Fruit fly (Drosophila melanogaster) whole organism, embryonic: ENCODE measurements around the gene CG3294.

Experiments
- Abd-B ChIP-seq: fragments of 200-800 bp; sonication (Bioruptor generic); optimal IDR thresholded peaks from 2 replicates; lab custom pipeline; 2018; ENCODE audit warnings: missing biosample characterization, mild to moderate bottlenecking, missing genetic modification characterization, moderate library complexity
- CG10147 ChIP-seq: fragments of 200-800 bp; sonication (Bioruptor generic); optimal IDR thresholded peaks from 2 replicates; lab custom pipeline; 2019; ENCODE audit warnings: missing biosample characterization, mild to moderate bottlenecking, missing genetic modification characterization, moderate library complexity
- CG11504 ChIP-seq: fragments of 200-800 bp; sonication (Bioruptor generic); optimal IDR thresholded peaks from 3 replicates; lab custom pipeline; 2019; ENCODE audit warnings: missing biosample characterization, mild to moderate bottlenecking, missing genetic modification characterization, moderate library complexity
- CG13775 ChIP-seq: fragments of 200-800 bp; sonication (Bioruptor generic); optimal IDR thresholded peaks from 3 replicates; lab custom pipeline; 2017; ENCODE audit warnings: missing biosample characterization, mild to moderate bottlenecking, missing genetic modification characterization
- CG14860 ChIP-seq: fragments of 200-800 bp; sonication (Bioruptor generic); IDR thresholded peaks from 3 replicates; pipeline ENCODE4 v1.3.6; 2022; ENCODE audit warnings: missing biosample characterization, missing genetic modification characterization; ENCODE audit not compliant: partially characterized antibody
- CG1529 ChIP-seq: fragments of 200-800 bp; sonication (Bioruptor generic); optimal IDR thresholded peaks from 3 replicates; lab custom pipeline; 2018; ENCODE audit warnings: missing biosample characterization, missing genetic modification characterization
- CG15514 ChIP-seq: fragments of 200-800 bp; sonication (Bioruptor generic); optimal IDR thresholded peaks from 3 replicates; lab custom pipeline; 2017; ENCODE audit warnings: missing biosample characterization, missing genetic modification characterization, mild to moderate bottlenecking, moderate library complexity, missing genetic modification reagents
- CG17361 ChIP-seq: fragments of 200-800 bp; sonication (Bioruptor generic); IDR thresholded peaks from 3 replicates; pipeline ENCODE4 v1.3.6; 2022; ENCODE audit warnings: missing biosample characterization, missing genetic modification characterization
- CG17385 ChIP-seq: fragments of 200-800 bp; sonication (Bioruptor generic); optimal IDR thresholded peaks from 3 replicates; lab custom pipeline; 2018; ENCODE audit warnings: missing biosample characterization, mild to moderate bottlenecking, missing genetic modification characterization
- CG1792 ChIP-seq: fragments of 200-800 bp; sonication (Bioruptor generic); optimal IDR thresholded peaks from 2 replicates; lab custom pipeline; 2016; ENCODE audit warnings: missing biosample characterization, missing genetic modification characterization
- CG2875 ChIP-seq: fragments of 200-800 bp; sonication (Bioruptor generic); optimal IDR thresholded peaks from 2 replicates; lab custom pipeline; 2017; ENCODE audit warnings: missing biosample characterization, mild to moderate bottlenecking, missing genetic modification characterization, missing genetic modification reagents
- CG4854 ChIP-seq: fragments of 200-800 bp; sonication (Bioruptor generic); optimal IDR thresholded peaks from 2 replicates; lab custom pipeline; 2016; ENCODE audit warnings: missing biosample characterization, missing genetic modification characterization, inconsistent platforms
- CG6175 ChIP-seq: fragments of 200-800 bp; sonication (Bioruptor generic); IDR thresholded peaks from 3 replicates; pipeline ENCODE4 v1.3.6; 2022; ENCODE audit warnings: missing biosample characterization, missing genetic modification characterization
- CG6689 ChIP-seq: fragments of 200-800 bp; sonication (Bioruptor generic); IDR thresholded peaks from 2 replicates; pipeline ENCODE4 v1.3.6; 2022; ENCODE audit warnings: missing biosample characterization, missing genetic modification characterization
- CG8924 ChIP-seq: fragments of 200-800 bp; optimal IDR thresholded peaks from 3 replicates; lab custom pipeline; 2019; ENCODE audit warnings: missing biosample characterization, mild to moderate bottlenecking, missing genetic modification characterization, moderate library complexity
- CG9609 ChIP-seq: fragments of 200-800 bp; sonication (Bioruptor generic); optimal IDR thresholded peaks from 3 replicates; lab custom pipeline; 2016; ENCODE audit warnings: missing biosample characterization, missing genetic modification characterization
- CG9817 ChIP-seq: fragments of 200-800 bp; sonication (Bioruptor generic); optimal IDR thresholded peaks from 2 replicates; lab custom pipeline; 2018; ENCODE audit warnings: missing biosample characterization, mild to moderate bottlenecking, missing genetic modification characterization, moderate library complexity
- D ChIP-seq, 2 experiments: fragments of 200-800 bp in 1 of 2; fragments of >200 bp in 1 of 2; sonication (Bioruptor generic) in 1 of 2; optimal IDR thresholded peaks; 2 replicates in 1 of 2; 3 replicates in 1 of 2; lab custom pipeline; 2017; ENCODE audit warnings: mild to moderate bottlenecking in 1 of 2, missing biosample characterization in 1 of 2, missing genetic modification characterization in 1 of 2, missing genetic modification reagents in 1 of 2
- Dek ChIP-seq: fragments of 200-800 bp; sonication (Bioruptor generic); optimal IDR thresholded peaks from 3 replicates; lab custom pipeline; 2019; ENCODE audit warnings: missing biosample characterization, mild to moderate bottlenecking, missing genetic modification characterization, moderate library complexity
- ERR ChIP-seq: fragments of 200-800 bp; sonication (Bioruptor generic); optimal IDR thresholded peaks from 2 replicates; lab custom pipeline; 2016; ENCODE audit warnings: missing biosample characterization, missing genetic modification characterization
- Hmr ChIP-seq: fragments of 200-800 bp; sonication (Bioruptor generic); optimal IDR thresholded peaks from 3 replicates; lab custom pipeline; 2017; ENCODE audit warnings: mild to moderate bottlenecking, missing biosample characterization, missing genetic modification reagents, missing genetic modification characterization
- Hr78 ChIP-seq, 2 experiments: fragments of 200-800 bp in 1 of 2; fragments of >200 bp in 1 of 2; sonication (Bioruptor generic) in 1 of 2; optimal IDR thresholded peaks; 2 replicates each; lab custom pipeline; 2017 to 2019; ENCODE audit warnings: missing biosample characterization in 2 of 2, missing genetic modification characterization in 2 of 2, mild to moderate bottlenecking in 1 of 2, moderate library complexity in 1 of 2
- MESR4 ChIP-seq: fragments of 200-800 bp; sonication (Bioruptor generic); optimal IDR thresholded peaks from 2 replicates; lab custom pipeline; 2018; ENCODE audit warnings: missing biosample characterization, mild to moderate bottlenecking, missing genetic modification characterization, moderate library complexity
- NC2β ChIP-seq: fragments of 200-800 bp; sonication (Bioruptor generic); optimal IDR thresholded peaks from 2 replicates; lab custom pipeline; 2016; ENCODE audit warnings: missing biosample characterization, missing genetic modification characterization
- Nf-YC ChIP-seq: fragments of 200-800 bp; optimal IDR thresholded peaks from 3 replicates; lab custom pipeline; 2019; ENCODE audit warnings: missing biosample characterization, mild to moderate bottlenecking, missing genetic modification characterization, moderate library complexity
- NfI ChIP-seq: fragments of 200-800 bp; sonication (Bioruptor generic); optimal IDR thresholded peaks from 3 replicates; lab custom pipeline; 2018; ENCODE audit warnings: missing biosample characterization, mild to moderate bottlenecking, missing genetic modification characterization, moderate library complexity
- Sry-δ ChIP-seq: fragments of 200-800 bp; sonication (Bioruptor generic); optimal IDR thresholded peaks from 2 replicates; lab custom pipeline; 2016; ENCODE audit warnings: missing biosample characterization, missing genetic modification characterization
- Ssrp ChIP-seq: fragments of 200-800 bp; sonication (Bioruptor generic); optimal IDR thresholded peaks from 2 replicates; lab custom pipeline; 2018; ENCODE audit warnings: missing biosample characterization, mild to moderate bottlenecking, missing genetic modification characterization, moderate library complexity
- Usf ChIP-seq: fragments of 200-800 bp; sonication (Bioruptor generic); optimal IDR thresholded peaks from 2 replicates; lab custom pipeline; 2017; ENCODE audit warnings: missing genotype, missing biosample characterization, missing genetic modification characterization
- Xbp1 ChIP-seq: fragments of 200-800 bp; sonication (Bioruptor generic); optimal IDR thresholded peaks from 3 replicates; lab custom pipeline; 2016; ENCODE audit warnings: missing biosample characterization, mild to moderate bottlenecking, missing genetic modification characterization
- abd-A ChIP-seq: fragments of 200-800 bp; sonication (Bioruptor generic); optimal IDR thresholded peaks from 3 replicates; lab custom pipeline; 2019; ENCODE audit warnings: missing biosample characterization, mild to moderate bottlenecking, missing genetic modification characterization, moderate library complexity
- ac ChIP-seq: fragments of 200-800 bp; sonication (Bioruptor generic); optimal IDR thresholded peaks from 3 replicates; lab custom pipeline; 2017; ENCODE audit warnings: missing biosample characterization, mild to moderate bottlenecking, missing genetic modification characterization
- btn ChIP-seq: fragments of 200-800 bp; sonication (Bioruptor generic); optimal IDR thresholded peaks from 2 replicates; lab custom pipeline; 2016; ENCODE audit warnings: missing biosample characterization, missing genetic modification characterization
- dmrt11E ChIP-seq: fragments of 200-800 bp; sonication (Bioruptor generic); optimal IDR thresholded peaks from 3 replicates; lab custom pipeline; 2018; ENCODE audit warnings: missing biosample characterization, mild to moderate bottlenecking, missing genetic modification characterization, moderate library complexity
- fd3F ChIP-seq: fragments of 200-800 bp; sonication (Bioruptor generic); optimal IDR thresholded peaks from 2 replicates; lab custom pipeline; 2018; ENCODE audit warnings: missing biosample characterization, mild to moderate bottlenecking, missing genetic modification characterization, moderate library complexity
- gem ChIP-seq: fragments of 200-800 bp; sonication (Bioruptor generic); optimal IDR thresholded peaks from 2 replicates; lab custom pipeline; 2019; ENCODE audit warnings: missing biosample characterization, mild to moderate bottlenecking, missing genetic modification characterization, moderate library complexity
- kah ChIP-seq: fragments of 200-800 bp; sonication (Bioruptor generic); optimal IDR thresholded peaks from 2 replicates; lab custom pipeline; 2018; ENCODE audit warnings: missing biosample characterization, mild to moderate bottlenecking, missing genetic modification characterization
- kay ChIP-seq: fragments of 200-800 bp; sonication (Bioruptor generic); optimal IDR thresholded peaks from 2 replicates; lab custom pipeline; 2016; ENCODE audit warnings: missing biosample characterization, missing genetic modification characterization
- klu ChIP-seq: fragments of 200-800 bp; sonication (Bioruptor generic); IDR thresholded peaks from 2 replicates; pipeline ENCODE4 v1.3.6; 2022; ENCODE audit warnings: missing biosample characterization, missing genetic modification characterization
- oc ChIP-seq: fragments of 200-800 bp; sonication (Bioruptor generic); optimal IDR thresholded peaks from 2 replicates; lab custom pipeline; 2018; ENCODE audit warnings: missing biosample characterization, mild to moderate bottlenecking, missing genetic modification characterization, moderate library complexity
- org-1 ChIP-seq: fragments of 200-800 bp; sonication (Bioruptor generic); optimal IDR thresholded peaks from 2 replicates; lab custom pipeline; 2017; ENCODE audit warnings: missing biosample characterization, missing genetic modification characterization
- otp ChIP-seq: fragments of 200-800 bp; sonication (Bioruptor generic); IDR thresholded peaks from 3 replicates; pipeline ENCODE4, ENCODE4 v1.3.6; 2022; ENCODE audit warnings: missing biosample characterization, missing genetic modification characterization
- pan ChIP-seq, 4 experiments: fragments of >200 bp in 3 of 4; fragments of 200-800 bp in 1 of 4; sonication (Bioruptor generic) in 1 of 4; optimal IDR thresholded peaks in 3 of 4; IDR thresholded peaks in 1 of 4; 2 replicates each; pipeline versions ENCODE4 v1.3.6 to Lab custom; 2017 to 2022; ENCODE audit warnings: missing biosample characterization in 2 of 4, missing genetic modification characterization in 2 of 4, mixed read lengths in 1 of 4
- pum ChIP-seq: fragments of 200-800 bp; sonication (Bioruptor generic); optimal IDR thresholded peaks from 2 replicates; lab custom pipeline; 2016; ENCODE audit warnings: missing biosample characterization, missing genetic modification characterization
- sd ChIP-seq: fragments of 200-800 bp; sonication (Bioruptor generic); optimal IDR thresholded peaks from 3 replicates; lab custom pipeline; 2018; ENCODE audit warnings: missing biosample characterization, mild to moderate bottlenecking, missing genetic modification characterization, moderate library complexity
- so ChIP-seq: fragments of 200-800 bp; sonication (Bioruptor generic); IDR thresholded peaks from 3 replicates; pipeline ENCODE4 v1.3.6; 2022; ENCODE audit warnings: missing biosample characterization, missing genetic modification characterization
- sqz ChIP-seq: fragments of 200-800 bp; sonication (Bioruptor generic); optimal IDR thresholded peaks from 3 replicates; lab custom pipeline; 2018; ENCODE audit warnings: missing biosample characterization, mild to moderate bottlenecking, missing genetic modification characterization
- tgo ChIP-seq: fragments of 200-800 bp; sonication (Bioruptor generic); IDR thresholded peaks from 3 replicates; pipeline ENCODE4 v1.3.6; 2022; ENCODE audit warnings: missing biosample characterization, missing genetic modification characterization
- ttk ChIP-seq: fragments of 200-800 bp; sonication (Bioruptor generic); IDR thresholded peaks from 2 replicates; pipeline ENCODE4 v2.1.2; 2022; ENCODE audit warnings: missing biosample characterization, missing genetic modification characterization

CG3294 gene

dm6 chr2L:4821319-4821717, 27.0 kb downstream of the CG3294 start (continued):
- TF ChIP-seq Usf (GFP tag; lab: Kevin White, UChicago) (no peak), abd-A (tag; lab: Kevin White, UChicago) (no peak), oc (no peak), btn (peak; percentile 5), CG10147 (GFP tag; lab: Kevin White, UChicago) (peak; percentile 71), gem (tag; lab: Kevin White, UChicago) (peak; percentile 82), CG14860 (no peak), MESR4 (GFP tag; lab: Kevin White, UChicago) (no peak), CG8924 (tag; lab: Kevin White, UChicago) (peak; percentile 70), CG11504 (tag; lab: Kevin White, UChicago) (peak; percentile 83), CG15514 (peak; percentile 59), D (optimal IDR thresholded peaks at IDR 0.05; lab: Kevin White, UChicago) (no peak), D (GFP tag; optimal IDR thresholded peaks at IDR 0.05; lab: Kevin White, UChicago) (peak; percentile 60), fd3F (GFP tag; lab: Kevin White, UChicago) (peak; percentile 46), CG9817 (peak; percentile 49), so (peak; percentile 79), klu (GFP tag; lab: Robert Waterston, UW) (no peak), sd (tag; lab: Kevin White, UChicago) (peak; percentile 27), CG9609 (no peak), pum (no peak), CG6689 (GFP tag; lab: Robert Waterston, UW) (peak; percentile 57), CG1529 (peak; percentile 39), Ssrp (peak; percentile 41), Xbp1 (GFP tag; lab: Kevin White, UChicago) (peak; percentile 46), Sry-δ (GFP tag; lab: Kevin White, UChicago) (no peak), Nf-YC (tag; lab: Kevin White, UChicago) (peak; percentile 38), CG13775 (GFP tag; lab: Kevin White, UChicago) (peak; percentile 21), sqz (GFP tag; lab: Kevin White, UChicago) (peak; percentile 50), ERR (GFP tag; lab: Kevin White, UChicago) (peak; percentile 14), Hr78 (GFP tag; optimal IDR thresholded peaks at IDR 0.05; lab: Kevin White, UChicago) (peak in 1 of 2 experiments; percentile 4), CG6175 (GFP tag; lab: Robert Waterston, UW) (no peak), CG4854 (GFP tag; lab: Kevin White, UChicago) (peak; percentile 41), NC2β (GFP tag; lab: Kevin White, UChicago) (no peak), dmrt11E (tag; lab: Kevin White, UChicago) (peak; percentile 18), CG1792 (GFP tag; lab: Kevin White, UChicago) (peak; percentile 39), ttk (GFP tag; lab: Robert Waterston, UW) (peak; percentile 30; the same call in 1 of the 2 replicates), Dek (tag; lab: Kevin White, UChicago) (peak; percentile 71), ac (GFP tag; lab: Kevin White, UChicago) (no peak), CG17385 (GFP tag; lab: Kevin White, UChicago) (peak; percentile 64), pan (optimal IDR thresholded peaks at IDR 0.05; lab: Kevin White, UChicago) (no peak), pan (GFP tag; optimal IDR thresholded peaks at IDR 0.05 in 1 of 2, IDR thresholded peaks at IDR 0.05 in 1 of 2) (peak in 1 of 2 experiments; percentile 66), Abd-B (GFP tag; lab: Kevin White, UChicago) (peak; percentile 51), Hmr (GFP tag; lab: Kevin White, UChicago) (peak; percentile 83), kay (GFP tag; lab: Kevin White, UChicago) (peak; percentile 34), otp (GFP tag; lab: Robert Waterston, UW) (no peak), CG17361 (GFP tag; lab: Robert Waterston, UW) (peak; percentile 90), org-1 (GFP tag; lab: Kevin White, UChicago) (peak; percentile 61), tgo (GFP tag; lab: Robert Waterston, UW) (peak; percentile 63), kah (peak; percentile 36), NfI (peak; percentile 70), CG2875 (GFP tag; lab: Kevin White, UChicago) (peak; percentile 39)
